Worm (Caenorhabditis elegans) whole organism, L1 larva: ENCODE data around the gene K12H6.2.
A peak's percentile ranks its signal among the peaks of the same experiment; 100 is the strongest.

Experiments
- C16A3.4 ChIP-seq: fragments of 150-350 bp; optimal IDR thresholded peaks from 2 replicates; lab custom pipeline; 2014; ENCODE audit warnings: missing biosample characterization, missing genetic modification characterization
- C34B4.2 ChIP-seq: sonication (generic microtip); optimal IDR thresholded peaks from 2 replicates; lab custom pipeline; 2017; ENCODE audit warnings: mild to moderate bottlenecking, missing genetic modification characterization, missing compliant biosample characterization
- Y116A8C.19 ChIP-seq: sonication (generic microtip); optimal IDR thresholded peaks from 2 replicates; lab custom pipeline; 2016; ENCODE audit warnings: missing compliant biosample characterization, missing genetic modification characterization, borderline replicate concordance
- aha-1 ChIP-seq: fragments of 150-350 bp; optimal IDR thresholded peaks from 2 replicates; lab custom pipeline; 2014; ENCODE audit warnings: missing biosample characterization, missing genetic modification characterization
- alr-1 ChIP-seq: fragments of 200-800 bp; sonication (Bioruptor generic); optimal IDR thresholded peaks from 2 replicates; lab custom pipeline; 2018; ENCODE audit warnings: borderline replicate concordance, mild to moderate bottlenecking, missing genetic modification characterization, missing compliant biosample characterization
- blmp-1 ChIP-seq: fragments of 150-350 bp; optimal IDR thresholded peaks from 2 replicates; lab custom pipeline; 2014; ENCODE audit warnings: missing biosample characterization, missing genetic modification characterization
- ceh-8 ChIP-seq: fragments of 200-800 bp; sonication (Bioruptor generic); optimal IDR thresholded peaks from 2 replicates; lab custom pipeline; 2018; ENCODE audit warnings: mild to moderate bottlenecking, missing genetic modification characterization, moderate library complexity, missing compliant biosample characterization
- ceh-82 ChIP-seq, 3 experiments: fragments of 150-350 bp in 1 of 3; sonication (generic microtip) in 2 of 3; optimal IDR thresholded peaks; 2 replicates each; lab custom pipeline; 2014 to 2017; ENCODE audit warnings: missing biosample characterization in 3 of 3, missing genetic modification characterization in 3 of 3
- dpl-1 ChIP-seq, 3 experiments: fragments of 150-350 bp in 2 of 3; sonication (generic microtip) in 1 of 3; optimal IDR thresholded peaks; 2 replicates each; lab custom pipeline; 2014 to 2017; ENCODE audit warnings: missing biosample characterization in 3 of 3, missing genetic modification characterization in 3 of 3, missing genetic modification reagents in 3 of 3
- dsc-1 ChIP-seq: sonication (generic microtip); optimal IDR thresholded peaks from 2 replicates; lab custom pipeline; 2016; ENCODE audit warnings: mild to moderate bottlenecking, missing genetic modification characterization, missing compliant biosample characterization
- efl-1 ChIP-seq, 4 experiments: fragments of 150-350 bp; optimal IDR thresholded peaks in 3 of 4; peaks in 1 of 4; 1 replicate in 1 of 4; 2 replicates in 3 of 4; lab custom pipeline; 2014; ENCODE audit warnings: missing biosample characterization in 2 of 4, missing genetic modification characterization in 2 of 4, missing genetic modification reagents in 2 of 4
- efl-3 ChIP-seq: fragments of 200-800 bp; sonication (Bioruptor generic); optimal IDR thresholded peaks from 2 replicates; lab custom pipeline; 2018; ENCODE audit warnings: mild to moderate bottlenecking, missing genetic modification characterization, missing compliant biosample characterization
- elt-2 ChIP-seq: sonication (generic microtip); optimal IDR thresholded peaks from 2 replicates; lab custom pipeline; 2016; ENCODE audit warnings: missing genetic modification characterization, mild to moderate bottlenecking, inconsistent platforms, missing compliant biosample characterization, missing genetic modification reagents
- fkh-4 ChIP-seq: sonication (generic microtip); optimal IDR thresholded peaks from 2 replicates; lab custom pipeline; 2016; ENCODE audit warnings: missing compliant biosample characterization, missing genetic modification characterization, borderline replicate concordance
- fkh-8 ChIP-seq: sonication (generic microtip); optimal IDR thresholded peaks from 2 replicates; lab custom pipeline; 2016; ENCODE audit warnings: mild to moderate bottlenecking, missing genetic modification characterization, missing compliant biosample characterization
- hpl-2 ChIP-seq: fragments of 150-350 bp; optimal IDR thresholded peaks from 2 replicates; lab custom pipeline; 2014; ENCODE audit warnings: missing biosample characterization, missing genetic modification reagents, missing genetic modification characterization
- irx-1 ChIP-seq: sonication (generic microtip); optimal IDR thresholded peaks from 2 replicates; lab custom pipeline; 2016; ENCODE audit warnings: missing genetic modification characterization, missing compliant biosample characterization
- isw-1 ChIP-seq: fragments of 200-800 bp; sonication (Bioruptor generic); IDR thresholded peaks from 2 replicates; pipeline ENCODE4 v1.3.6; 2022; ENCODE audit warnings: missing genetic modification characterization, missing compliant biosample characterization
- lin-13 ChIP-seq: fragments of 150-350 bp; optimal IDR thresholded peaks from 2 replicates; lab custom pipeline; 2014; ENCODE audit warnings: missing biosample characterization, missing genetic modification reagents, missing genetic modification characterization
- lin-14 ChIP-seq: fragments of 200-800 bp; sonication (Bioruptor generic); optimal IDR thresholded peaks from 2 replicates; lab custom pipeline; 2018; ENCODE audit warnings: mild to moderate bottlenecking, missing genetic modification characterization, moderate library complexity, missing compliant biosample characterization
- lin-15B ChIP-seq: fragments of 150-350 bp; sonication (generic microtip); optimal IDR thresholded peaks from 3 replicates; lab custom pipeline; 2014; ENCODE audit warnings: missing biosample characterization, missing genetic modification characterization
- lin-35 ChIP-seq, 2 experiments: fragments of 150-350 bp; optimal IDR thresholded peaks; 2 replicates each; lab custom pipeline; 2014; ENCODE audit warnings: missing biosample characterization in 2 of 2, missing genetic modification characterization in 2 of 2, missing genetic modification reagents in 2 of 2
- lsy-2 ChIP-seq, 2 experiments: fragments of 150-350 bp; optimal IDR thresholded peaks; 2 replicates each; lab custom pipeline; 2014; ENCODE audit warnings: missing biosample characterization in 2 of 2, missing genetic modification characterization in 2 of 2
- mef-2 ChIP-seq: fragments of 150-350 bp; optimal IDR thresholded peaks from 2 replicates; lab custom pipeline; 2014; ENCODE audit warnings: missing biosample characterization, missing genetic modification characterization
- mep-1 ChIP-seq: fragments of 150-350 bp; optimal IDR thresholded peaks from 2 replicates; lab custom pipeline; 2014; ENCODE audit warnings: missing biosample characterization, missing genetic modification characterization
- nhr-19 ChIP-seq: fragments of 200-800 bp; sonication (Bioruptor generic); conservative IDR thresholded peaks from 2 replicates; pipeline ENCODE4 v1.3.6; 2022; ENCODE audit warnings: missing genetic modification characterization, missing compliant biosample characterization
- nhr-20 ChIP-seq: sonication (generic microtip); optimal IDR thresholded peaks from 2 replicates; lab custom pipeline; 2016; ENCODE audit warnings: mild to moderate bottlenecking, missing genetic modification characterization, missing compliant biosample characterization
- nhr-237 ChIP-seq: fragments of 150-350 bp; optimal IDR thresholded peaks from 2 replicates; lab custom pipeline; 2014; ENCODE audit warnings: missing biosample characterization, missing genetic modification characterization
- nhr-76 ChIP-seq: sonication (generic microtip); optimal IDR thresholded peaks from 2 replicates; lab custom pipeline; 2017; ENCODE audit warnings: missing biosample characterization, missing genetic modification characterization
- nhr-85 ChIP-seq: sonication (generic microtip); peaks from one replicate; lab custom pipeline; 2016; ENCODE audit warnings: missing genetic modification characterization, inconsistent platforms, missing compliant biosample characterization
- rnt-1 ChIP-seq: sonication (generic microtip); optimal IDR thresholded peaks from 2 replicates; lab custom pipeline; 2016; ENCODE audit warnings: mild to moderate bottlenecking, missing genetic modification characterization, moderate library complexity, missing compliant biosample characterization
- skn-1 ChIP-seq: fragments of 150-350 bp; optimal IDR thresholded peaks from 2 replicates; lab custom pipeline; 2014; ENCODE audit warnings: missing biosample characterization, missing genetic modification characterization
- snpc-4 ChIP-seq: fragments of 150-350 bp; optimal IDR thresholded peaks from 2 replicates; lab custom pipeline; 2014; ENCODE audit warnings: missing biosample characterization, missing genetic modification characterization
- snu-23 ChIP-seq: sonication (generic microtip); optimal IDR thresholded peaks from 2 replicates; lab custom pipeline; 2016; ENCODE audit warnings: missing genetic modification characterization, missing compliant biosample characterization
- sptf-1 ChIP-seq: fragments of 150-350 bp; optimal IDR thresholded peaks from 2 replicates; lab custom pipeline; 2014; ENCODE audit warnings: missing biosample characterization, missing genetic modification characterization
- unc-30 ChIP-seq: sonication (generic microtip); optimal IDR thresholded peaks from 2 replicates; lab custom pipeline; 2017; ENCODE audit warnings: missing biosample characterization, missing genetic modification characterization
- unc-62 ChIP-seq: fragments of 150-350 bp; optimal IDR thresholded peaks from 2 replicates; lab custom pipeline; 2014; ENCODE audit warnings: missing biosample characterization, missing genetic modification reagents, missing genetic modification characterization
- unc-98 ChIP-seq: fragments of 200-800 bp; sonication (Bioruptor generic); IDR thresholded peaks from 2 replicates; pipeline ENCODE4 v1.3.6; 2022; ENCODE audit warnings: missing genetic modification characterization, missing compliant biosample characterization
- xbp-1 ChIP-seq: sonication (generic microtip); optimal IDR thresholded peaks from 2 replicates; lab custom pipeline; 2016; ENCODE audit warnings: missing genetic modification characterization, missing compliant biosample characterization
- zag-1 ChIP-seq: fragments of 150-350 bp; optimal IDR thresholded peaks from 2 replicates; lab custom pipeline; 2014; ENCODE audit warnings: missing biosample characterization, missing genetic modification characterization
- zip-4 ChIP-seq: fragments of 200-800 bp; sonication (Bioruptor generic); optimal IDR thresholded peaks from 2 replicates; lab custom pipeline; 2018; ENCODE audit warnings: mild to moderate bottlenecking, missing genetic modification characterization, moderate library complexity, missing compliant biosample characterization
- ztf-11 ChIP-seq, 2 experiments: sonication (generic microtip); optimal IDR thresholded peaks; 2 replicates each; lab custom pipeline; 2016 to 2017; ENCODE audit warnings: missing genetic modification characterization in 2 of 2, missing biosample characterization in 1 of 2, missing compliant biosample characterization in 1 of 2
- ztf-4 ChIP-seq: fragments of 150-350 bp; optimal IDR thresholded peaks from 2 replicates; lab custom pipeline; 2014; ENCODE audit warnings: missing biosample characterization, missing genetic modification characterization

Gene K12H6.2

ce11 chrII:2815444-2815843, at the start of gene K12H6.2:
K12H6.2 (minus strand) TSS chrII:2815544.
- TF ChIP-seq zip-4 = no peak
- TF ChIP-seq unc-62 = no peak
- TF ChIP-seq ceh-8 (GFP tag; lab: Kevin White, UChicago) = no peak
- no peak for TF ChIP-seq snpc-4 (tag; lab: Kevin White, UChicago)
- TF ChIP-seq fkh-8 (tag; lab: Kevin White, UChicago) = no peak
- TF ChIP-seq isw-1 = no peak
- no peak for TF ChIP-seq elt-2 (tag; lab: Kevin White, UChicago)
- no peak for TF ChIP-seq Y116A8C.19 (tag; lab: Kevin White, UChicago)
- no peak for TF ChIP-seq skn-1 (tag; lab: Kevin White, UChicago)
- no peak for TF ChIP-seq blmp-1 (tag; lab: Kevin White, UChicago)
- no peak for TF ChIP-seq snu-23 (GFP tag; lab: Kevin White, UChicago)
- no peak for TF ChIP-seq C16A3.4 (tag; lab: Kevin White, UChicago)
- no peak for TF ChIP-seq lin-13 (GFP tag; lab: Kevin White, UChicago)
- no peak for TF ChIP-seq nhr-85 (tag; lab: Kevin White, UChicago)
- TF ChIP-seq efl-3 (GFP tag; lab: Kevin White, UChicago) = no peak

- TF ChIP-seq mep-1 (tag; lab: Kevin White, UChicago) (no peak), lin-13 (GFP tag; lab: Kevin White, UChicago) (no peak), lsy-2 (tag; optimal IDR thresholded peaks at IDR 0.05; lab: Kevin White, UChicago) (no peak), nhr-237 (tag; lab: Kevin White, UChicago) (no peak), aha-1 (no peak), fkh-4 (tag; lab: Kevin White, UChicago) (no peak), dpl-1 (GFP tag; optimal IDR thresholded peaks at IDR 0.05; lab: Kevin White, UChicago) (no peak), unc-98 (GFP tag; lab: Robert Waterston, UW) (no peak), skn-1 (tag; lab: Kevin White, UChicago) (no peak), nhr-19 (GFP tag; lab: Robert Waterston, UW) (no peak), lin-14 (no peak), lin-15B (tag; lab: Kevin White, UChicago) (no peak), zag-1 (tag; lab: Kevin White, UChicago) (no peak), C16A3.4 (tag; lab: Kevin White, UChicago) (no peak), nhr-85 (tag; lab: Kevin White, UChicago) (no peak), xbp-1 (no peak), alr-1 (tag; lab: Kevin White, UChicago) (no peak)
Measured at ce11 chrII:2864229-2864628, 48.9 kb upstream of the K12H6.2 start, which contains the start of gene Y110A2AL.5. Y110A2AL.5 (plus strand) TSS chrII:2864529.

- TF ChIP-seq efl-1 (optimal IDR thresholded peaks at IDR 0.05; lab: Kevin White, UChicago) (no peak), efl-1 (GFP tag; optimal IDR thresholded peaks at IDR 0.05 in 1 of 2; lab: Kevin White, UChicago) (peak in 1 of 2 experiments; percentile 37), ztf-11 (tag; optimal IDR thresholded peaks at IDR 0.05; lab: Kevin White, UChicago) (no peak), nhr-85 (tag; lab: Kevin White, UChicago) (no peak)
Measured at ce11 chrII:2862557-2863035, 47.3 kb upstream of the K12H6.2 start.

DNA sequence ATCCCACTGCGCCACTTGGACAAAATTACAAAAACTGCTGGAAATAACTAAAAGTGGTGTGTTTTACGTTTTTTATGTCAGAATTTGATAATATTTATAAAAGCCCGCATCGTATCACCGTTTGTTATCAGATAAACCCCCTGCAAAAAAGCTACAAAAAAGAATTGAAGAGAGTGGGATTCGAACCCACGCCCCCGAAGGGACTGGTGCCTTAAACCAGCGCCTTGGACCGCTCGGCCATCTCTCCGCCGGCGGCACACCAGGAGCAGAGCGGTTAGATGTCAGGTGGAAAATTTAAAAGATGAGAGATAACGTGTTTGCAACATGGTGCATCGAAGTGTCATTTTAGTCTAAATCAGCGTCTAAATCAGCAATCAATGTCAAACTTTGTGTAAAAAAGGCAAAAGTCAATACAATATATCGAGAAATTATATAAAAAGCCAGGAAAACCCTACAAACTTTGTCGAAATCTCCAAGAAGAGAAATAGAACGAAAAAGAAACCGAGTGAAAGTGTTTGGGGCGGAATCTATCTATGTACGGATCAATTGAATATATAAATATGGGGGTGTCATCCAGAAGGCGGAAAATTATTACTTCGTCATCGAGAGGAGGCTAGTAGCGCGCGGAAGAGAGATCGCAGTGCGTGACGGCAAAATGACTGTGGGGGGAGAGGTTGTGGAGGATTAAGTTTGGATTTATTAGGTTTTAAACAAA, 46.2 kb upstream of the K12H6.2 start:
- peak; percentile 51 for TF ChIP-seq rnt-1 (tag; lab: Kevin White, UChicago)
- peak in 1 of 3 experiments; percentile 26 for TF ChIP-seq ceh-82 (tag; optimal IDR thresholded peaks at IDR 0.05; lab: Kevin White, UChicago)
- no peak for TF ChIP-seq hpl-2 (GFP tag; lab: Kevin White, UChicago)
- no peak for TF ChIP-seq aha-1
- no peak for TF ChIP-seq C34B4.2 (tag; lab: Kevin White, UChicago)
- TF ChIP-seq mef-2 = no peak
- peak; percentile 18 for TF ChIP-seq nhr-20
- TF ChIP-seq irx-1 (tag; lab: Kevin White, UChicago) = no peak
- no peak for TF ChIP-seq nhr-237 (tag; lab: Kevin White, UChicago)
- no peak for TF ChIP-seq dsc-1 (tag; lab: Kevin White, UChicago)
- TF ChIP-seq fkh-8 (tag; lab: Kevin White, UChicago) = no peak
- no peak for TF ChIP-seq unc-30
- TF ChIP-seq sptf-1 = no peak
- no peak for TF ChIP-seq elt-2 (tag; lab: Kevin White, UChicago)
- peak; percentile 7 for TF ChIP-seq skn-1 (tag; lab: Kevin White, UChicago)
- TF ChIP-seq nhr-76 (tag; lab: Kevin White, UChicago) = no peak
- no peak for TF ChIP-seq ztf-4 (tag; lab: Kevin White, UChicago)
- no peak for TF ChIP-seq unc-98 (GFP tag; lab: Robert Waterston, UW)
- peak; percentile 9 for TF ChIP-seq lin-14
- no peak for TF ChIP-seq efl-1 (optimal IDR thresholded peaks at IDR 0.05; lab: Kevin White, UChicago)
- TF ChIP-seq efl-1 (GFP tag; optimal IDR thresholded peaks at IDR 0.05 in 1 of 2; lab: Kevin White, UChicago) = peak in 1 of 2 experiments; percentile 86
- peak in 1 of 2 experiments; percentile 30 for TF ChIP-seq lin-35 (GFP tag; optimal IDR thresholded peaks at IDR 0.05; lab: Kevin White, UChicago)
- peak; percentile 89 for TF ChIP-seq blmp-1 (tag; lab: Kevin White, UChicago)
- TF ChIP-seq nhr-85 (tag; lab: Kevin White, UChicago) = no peak
